Fruit fly (Drosophila melanogaster) whole organism, embryonic: ENCODE measurements around the gene CG33702.

Experiments
- CG10147 ChIP-seq: fragments of 200-800 bp; sonication (Bioruptor generic); optimal IDR thresholded peaks from 2 replicates; lab custom pipeline; 2019; ENCODE audit warnings: missing biosample characterization, mild to moderate bottlenecking, missing genetic modification characterization, moderate library complexity
- CG10274 ChIP-seq: fragments of 200-800 bp; sonication (Bioruptor generic); optimal IDR thresholded peaks from 3 replicates; lab custom pipeline; 2017; ENCODE audit warnings: missing biosample characterization, mild to moderate bottlenecking, missing genetic modification characterization
- CG13894 ChIP-seq: fragments of 200-800 bp; sonication (Bioruptor generic); optimal IDR thresholded peaks from 3 replicates; lab custom pipeline; 2018; ENCODE audit warnings: missing biosample characterization, mild to moderate bottlenecking, missing genetic modification characterization, moderate library complexity
- CG16815 ChIP-seq: fragments of 200-800 bp; sonication (Bioruptor generic); optimal IDR thresholded peaks from 3 replicates; lab custom pipeline; 2017; ENCODE audit warnings: missing biosample characterization, mild to moderate bottlenecking, missing genetic modification characterization
- CG17328 ChIP-seq: fragments of 200-800 bp; sonication (Bioruptor generic); IDR thresholded peaks from 2 replicates; pipeline ENCODE4 v1.3.6; 2022; ENCODE audit warnings: missing biosample characterization, missing genetic modification characterization
- CG17568 ChIP-seq: fragments of 200-800 bp; sonication (Bioruptor generic); optimal IDR thresholded peaks from 2 replicates; lab custom pipeline; 2018; ENCODE audit warnings: missing biosample characterization, mild to moderate bottlenecking, missing genetic modification characterization, moderate library complexity
- CG18011 ChIP-seq: fragments of 200-800 bp; sonication (Bioruptor generic); optimal IDR thresholded peaks from 2 replicates; lab custom pipeline; 2017; ENCODE audit warnings: missing biosample characterization, missing genetic modification characterization, mild to moderate bottlenecking, moderate library complexity, missing genotype
- CG18619 ChIP-seq: fragments of 200-800 bp; sonication (Bioruptor generic); optimal IDR thresholded peaks from 3 replicates; lab custom pipeline; 2017; ENCODE audit warnings: missing biosample characterization, mild to moderate bottlenecking, missing genetic modification characterization
- CG2712 ChIP-seq: fragments of 200-800 bp; optimal IDR thresholded peaks from 3 replicates; lab custom pipeline; 2019; ENCODE audit warnings: missing biosample characterization, mild to moderate bottlenecking, missing genetic modification characterization, moderate library complexity
- CG30020 ChIP-seq: fragments of 200-800 bp; optimal IDR thresholded peaks from 2 replicates; lab custom pipeline; 2019; ENCODE audit warnings: missing biosample characterization, mild to moderate bottlenecking, missing genetic modification characterization, moderate library complexity
- CG30403 ChIP-seq: fragments of 200-800 bp; sonication (Bioruptor generic); optimal IDR thresholded peaks from 3 replicates; lab custom pipeline; 2016; ENCODE audit warnings: missing biosample characterization, missing genetic modification characterization
- CG31224 ChIP-seq: fragments of 200-800 bp; sonication (Bioruptor generic); IDR thresholded peaks from 2 replicates; pipeline ENCODE4 v1.3.6; 2022; ENCODE audit warnings: missing biosample characterization, missing genetic modification characterization
- CG33557 ChIP-seq: fragments of 200-800 bp; sonication (Bioruptor generic); optimal IDR thresholded peaks from 2 replicates; lab custom pipeline; 2019; ENCODE audit warnings: missing biosample characterization, mild to moderate bottlenecking, missing genetic modification characterization, moderate library complexity
- CG3838 ChIP-seq: fragments of 200-800 bp; sonication (Bioruptor generic); optimal IDR thresholded peaks from 3 replicates; lab custom pipeline; 2016; ENCODE audit warnings: missing biosample characterization, missing genetic modification characterization
- CG3995 ChIP-seq: fragments of 200-800 bp; sonication (Bioruptor generic); optimal IDR thresholded peaks from 3 replicates; lab custom pipeline; 2016; ENCODE audit warnings: missing biosample characterization, missing genetic modification characterization
- CG4820 ChIP-seq: fragments of 200-800 bp; sonication (Bioruptor generic); optimal IDR thresholded peaks from 3 replicates; lab custom pipeline; 2016; ENCODE audit warnings: missing biosample characterization, missing genetic modification characterization
- CG5180 ChIP-seq: fragments of 200-800 bp; sonication (Bioruptor generic); optimal IDR thresholded peaks from 3 replicates; lab custom pipeline; 2017; ENCODE audit warnings: missing biosample characterization, missing genetic modification characterization, mild to moderate bottlenecking, moderate library complexity, missing genetic modification reagents
- CG6689 ChIP-seq: fragments of 200-800 bp; sonication (Bioruptor generic); IDR thresholded peaks from 2 replicates; pipeline ENCODE4 v1.3.6; 2022; ENCODE audit warnings: missing biosample characterization, missing genetic modification characterization
- CG7745 ChIP-seq: fragments of 200-800 bp; sonication (Bioruptor generic); optimal IDR thresholded peaks from 2 replicates; lab custom pipeline; 2018; ENCODE audit warnings: missing biosample characterization, mild to moderate bottlenecking, missing genetic modification characterization, moderate library complexity
- CG7786 ChIP-seq: fragments of 200-800 bp; sonication (Bioruptor generic); optimal IDR thresholded peaks from 2 replicates; lab custom pipeline; 2016; ENCODE audit warnings: missing biosample characterization, missing genetic modification characterization
- CG8388 ChIP-seq: fragments of 200-800 bp; sonication (Bioruptor generic); optimal IDR thresholded peaks from 2 replicates; lab custom pipeline; 2019; ENCODE audit warnings: missing biosample characterization, mild to moderate bottlenecking, missing genetic modification characterization, moderate library complexity
- D ChIP-seq, 2 experiments: fragments of 200-800 bp in 1 of 2; fragments of >200 bp in 1 of 2; sonication (Bioruptor generic) in 1 of 2; optimal IDR thresholded peaks; 2 replicates in 1 of 2; 3 replicates in 1 of 2; lab custom pipeline; 2017; ENCODE audit warnings: mild to moderate bottlenecking in 1 of 2, missing biosample characterization in 1 of 2, missing genetic modification characterization in 1 of 2, missing genetic modification reagents in 1 of 2
- D19A ChIP-seq: fragments of 200-800 bp; optimal IDR thresholded peaks from 3 replicates; lab custom pipeline; 2019; ENCODE audit warnings: missing biosample characterization, mild to moderate bottlenecking, missing genetic modification characterization, moderate library complexity
- Lim3 ChIP-seq: fragments of 200-800 bp; sonication (Bioruptor generic); IDR thresholded peaks from 2 replicates; pipeline ENCODE4 v1.3.6; 2022; ENCODE audit warnings: missing biosample characterization, missing genetic modification characterization
- Nf-YC ChIP-seq: fragments of 200-800 bp; optimal IDR thresholded peaks from 3 replicates; lab custom pipeline; 2019; ENCODE audit warnings: missing biosample characterization, mild to moderate bottlenecking, missing genetic modification characterization, moderate library complexity
- Opbp ChIP-seq: fragments of 200-800 bp; sonication (Bioruptor generic); IDR thresholded peaks from 3 replicates; pipeline ENCODE4 v1.3.6; 2022; ENCODE audit warnings: missing biosample characterization, missing genetic modification characterization; ENCODE audit not compliant: partially characterized antibody
- Sox102F ChIP-seq: fragments of 200-800 bp; sonication (Bioruptor generic); optimal IDR thresholded peaks from 2 replicates; lab custom pipeline; 2018; ENCODE audit warnings: missing biosample characterization, mild to moderate bottlenecking, missing genetic modification characterization, moderate library complexity
- Spps ChIP-seq: fragments of 200-800 bp; sonication (Bioruptor generic); optimal IDR thresholded peaks from 2 replicates; lab custom pipeline; 2018; ENCODE audit warnings: missing biosample characterization, mild to moderate bottlenecking, missing genetic modification characterization
- aop ChIP-seq: fragments of 200-800 bp; sonication (Bioruptor generic); IDR thresholded peaks from 2 replicates; pipeline ENCODE4 v1.3.6; 2022; ENCODE audit warnings: missing biosample characterization, missing genetic modification characterization
- ap ChIP-seq: fragments of 200-800 bp; sonication (Bioruptor generic); IDR thresholded peaks from 2 replicates; pipeline ENCODE4 v1.3.6; 2022; ENCODE audit warnings: missing biosample characterization, missing genetic modification characterization
- caup ChIP-seq: fragments of 200-800 bp; sonication (Bioruptor generic); optimal IDR thresholded peaks from 3 replicates; lab custom pipeline; 2017; ENCODE audit warnings: missing biosample characterization, mild to moderate bottlenecking, missing genetic modification characterization, moderate library complexity; ENCODE audit not compliant: severe bottlenecking
- da ChIP-seq: fragments of 200-800 bp; sonication (Bioruptor generic); optimal IDR thresholded peaks from 2 replicates; lab custom pipeline; 2016; ENCODE audit warnings: missing biosample characterization, missing genetic modification characterization
- en ChIP-seq: fragments of 200-800 bp; sonication (Bioruptor generic); optimal IDR thresholded peaks from 2 replicates; lab custom pipeline; 2016; ENCODE audit warnings: missing biosample characterization, missing genetic modification characterization
- ewg ChIP-seq: fragments of 200-800 bp; sonication (Bioruptor generic); optimal IDR thresholded peaks from 3 replicates; lab custom pipeline; 2017; ENCODE audit warnings: mild to moderate bottlenecking, missing biosample characterization, missing genetic modification reagents, missing genetic modification characterization
- gfzf ChIP-seq: fragments of 200-800 bp; sonication (Bioruptor generic); optimal IDR thresholded peaks from 2 replicates; lab custom pipeline; 2016; ENCODE audit warnings: missing biosample characterization, mild to moderate bottlenecking, missing genetic modification characterization, moderate library complexity
- grau ChIP-seq: fragments of 200-800 bp; optimal IDR thresholded peaks from 3 replicates; lab custom pipeline; 2019; ENCODE audit warnings: missing biosample characterization, mild to moderate bottlenecking, missing genetic modification characterization, moderate library complexity
- hkb ChIP-seq, 2 experiments: fragments of 200-800 bp in 1 of 2; fragments of >200 bp in 1 of 2; sonication (Bioruptor generic) in 1 of 2; IDR thresholded peaks in 1 of 2; optimal IDR thresholded peaks in 1 of 2; 2 replicates each; pipeline versions ENCODE4 v1.3.6 to Lab custom; 2017 to 2022; ENCODE audit warnings: missing biosample characterization in 1 of 2, missing genetic modification characterization in 1 of 2
- jumu ChIP-seq: fragments of 200-800 bp; sonication (Bioruptor generic); optimal IDR thresholded peaks from 3 replicates; lab custom pipeline; 2016; ENCODE audit warnings: missing biosample characterization, missing genetic modification characterization
- kah ChIP-seq: fragments of 200-800 bp; sonication (Bioruptor generic); optimal IDR thresholded peaks from 2 replicates; lab custom pipeline; 2018; ENCODE audit warnings: missing biosample characterization, mild to moderate bottlenecking, missing genetic modification characterization
- row ChIP-seq: fragments of 200-800 bp; sonication (Bioruptor generic); IDR thresholded peaks from 3 replicates; pipeline ENCODE4 v1.3.6; 2022; ENCODE audit warnings: missing biosample characterization, missing genetic modification characterization
- sima ChIP-seq: fragments of 200-800 bp; sonication (Bioruptor generic); optimal IDR thresholded peaks from 2 replicates; lab custom pipeline; 2016; ENCODE audit warnings: missing biosample characterization, missing genetic modification characterization
- sob ChIP-seq: fragments of 200-800 bp; sonication (Bioruptor generic); IDR thresholded peaks from 2 replicates; pipeline ENCODE4 v1.3.6; 2022; ENCODE audit warnings: missing biosample characterization, missing genetic modification characterization
- stc ChIP-seq: fragments of 200-800 bp; sonication (Bioruptor generic); IDR thresholded peaks from 2 replicates; pipeline ENCODE4 v1.3.6; 2022; ENCODE audit warnings: missing biosample characterization, missing genetic modification characterization
- tap ChIP-seq: fragments of 200-800 bp; optimal IDR thresholded peaks from 3 replicates; lab custom pipeline; 2019; ENCODE audit warnings: missing biosample characterization, mild to moderate bottlenecking, missing genetic modification characterization, moderate library complexity
- tgo ChIP-seq: fragments of 200-800 bp; sonication (Bioruptor generic); IDR thresholded peaks from 3 replicates; pipeline ENCODE4 v1.3.6; 2022; ENCODE audit warnings: missing biosample characterization, missing genetic modification characterization
- tna ChIP-seq: fragments of 200-800 bp; sonication (Bioruptor generic); IDR thresholded peaks from 2 replicates; pipeline ENCODE4 v1.3.6; 2022; ENCODE audit warnings: missing biosample characterization, missing genetic modification characterization; ENCODE audit not compliant: partially characterized antibody
- ttk ChIP-seq: fragments of 200-800 bp; sonication (Bioruptor generic); IDR thresholded peaks from 2 replicates; pipeline ENCODE4 v2.1.2; 2022; ENCODE audit warnings: missing biosample characterization, missing genetic modification characterization
- z ChIP-seq: fragments of 200-800 bp; sonication (Bioruptor generic); IDR thresholded peaks from 3 replicates; pipeline ENCODE4 v1.3.6; 2022; ENCODE audit warnings: missing biosample characterization, missing genetic modification characterization
- zfh2 ChIP-seq: fragments of 200-800 bp; sonication (Bioruptor generic); optimal IDR thresholded peaks from 2 replicates; lab custom pipeline; 2016; ENCODE audit warnings: missing biosample characterization, missing genetic modification characterization

CG33702 gene

DNA sequence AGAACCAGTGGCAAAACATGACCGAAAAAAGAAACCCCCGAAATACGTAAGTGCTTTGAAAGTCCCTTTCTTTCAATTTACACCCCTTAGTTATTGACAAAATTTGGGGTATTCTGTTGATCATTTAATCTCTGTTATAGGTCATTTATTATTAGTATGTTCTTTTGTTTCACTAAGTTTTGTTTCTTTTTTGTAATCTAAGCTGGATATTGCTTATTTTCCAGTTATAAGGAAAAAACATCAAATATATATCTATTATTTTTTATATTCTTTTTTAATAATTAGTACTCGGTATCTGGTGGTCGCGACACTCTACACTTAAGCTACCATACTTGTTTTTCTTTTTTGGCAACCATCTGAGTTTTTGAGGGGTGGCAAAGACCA lies 4.6 kb downstream of the CG33702 start (continued):
- peak; percentile 34 for TF ChIP-seq Nf-YC (tag; lab: Kevin White, UChicago)
- TF ChIP-seq tna: no peak
- no peak for TF ChIP-seq gfzf (GFP tag; lab: Kevin White, UChicago)
- TF ChIP-seq ap (GFP tag; lab: Robert Waterston, UW): no peak
- TF ChIP-seq kah (GFP tag; lab: Kevin White, UChicago): no peak
- 0 out of 2 replicates have a peak, but pooled peaks have one; percentile 21 for TF ChIP-seq stc
- TF ChIP-seq Spps: peak; percentile 38
- peak; percentile 19 for TF ChIP-seq CG10147 (GFP tag; lab: Kevin White, UChicago)
- TF ChIP-seq row (GFP tag; lab: Robert Waterston, UW): peak; percentile 90
- TF ChIP-seq da (GFP tag; lab: Kevin White, UChicago): no peak
- TF ChIP-seq Lim3: no peak
- TF ChIP-seq CG17568 (GFP tag; lab: Kevin White, UChicago): no peak
- TF ChIP-seq Opbp (GFP tag; lab: Robert Waterston, UW): no peak
- TF ChIP-seq Sox102F (GFP tag; lab: Kevin White, UChicago): peak; percentile 69
- TF ChIP-seq ttk (GFP tag; lab: Robert Waterston, UW): peak; percentile 57; the same call in 1 of the 2 replicates
- no peak for TF ChIP-seq CG7786 (GFP tag; lab: Kevin White, UChicago)
- no peak for TF ChIP-seq CG31224 (GFP tag; lab: Robert Waterston, UW)
- peak; percentile 84 for TF ChIP-seq CG2712 (tag; lab: Kevin White, UChicago)
- peak; percentile 8 for TF ChIP-seq CG30020
- TF ChIP-seq CG10274 (GFP tag; lab: Kevin White, UChicago): no peak
- no peak for TF ChIP-seq aop (GFP tag; lab: Robert Waterston, UW)
- peak; percentile 51 for TF ChIP-seq CG6689 (GFP tag; lab: Robert Waterston, UW)
- no peak for TF ChIP-seq hkb (optimal IDR thresholded peaks at IDR 0.05; lab: Kevin White, UChicago)
- TF ChIP-seq hkb (GFP tag; IDR thresholded peaks at IDR 0.05; lab: Robert Waterston, UW): peak; percentile 54
- TF ChIP-seq CG3995 (GFP tag; lab: Kevin White, UChicago): no peak
- TF ChIP-seq caup (GFP tag; lab: Kevin White, UChicago): peak; percentile 43
- peak; percentile 65 for TF ChIP-seq tap
- TF ChIP-seq CG30403 (GFP tag; lab: Kevin White, UChicago): peak; percentile 22
- TF ChIP-seq CG5180 (GFP tag; lab: Kevin White, UChicago): peak; percentile 13
- no peak for TF ChIP-seq CG4820 (GFP tag; lab: Kevin White, UChicago)
- TF ChIP-seq CG7745 (tag; lab: Kevin White, UChicago): peak; percentile 39
- no peak for TF ChIP-seq z (GFP tag; lab: Robert Waterston, UW)
- 0 out of 2 replicates have a peak, but pooled peaks have one; percentile 21 for TF ChIP-seq sob (GFP tag; lab: Robert Waterston, UW)
- TF ChIP-seq jumu (GFP tag; lab: Kevin White, UChicago): no peak
- peak; percentile 30 for TF ChIP-seq CG16815 (GFP tag; lab: Kevin White, UChicago)
- no peak for TF ChIP-seq CG18011
- TF ChIP-seq en (GFP tag; lab: Kevin White, UChicago): no peak
- TF ChIP-seq tgo (GFP tag; lab: Robert Waterston, UW): peak; percentile 32; the same call in 1 of the 3 replicates
- peak; percentile 80 for TF ChIP-seq D19A (tag; lab: Kevin White, UChicago)
- TF ChIP-seq grau: peak; percentile 61
- no peak for TF ChIP-seq CG13894 (tag; lab: Kevin White, UChicago)
- no peak for TF ChIP-seq CG3838 (GFP tag; lab: Kevin White, UChicago)
- TF ChIP-seq ewg (GFP tag; lab: Kevin White, UChicago): peak; percentile 2
- peak; percentile 2 for TF ChIP-seq zfh2 (GFP tag; lab: Kevin White, UChicago)
- TF ChIP-seq CG17328 (GFP tag; lab: Robert Waterston, UW): peak; percentile 61
- TF ChIP-seq D (optimal IDR thresholded peaks at IDR 0.05; lab: Kevin White, UChicago): no peak
- TF ChIP-seq D (GFP tag; optimal IDR thresholded peaks at IDR 0.05; lab: Kevin White, UChicago): peak; percentile 53
- TF ChIP-seq CG18619: peak; percentile 30
- peak; percentile 72 for TF ChIP-seq CG8388 (GFP tag; lab: Kevin White, UChicago)
- peak; percentile 51 for TF ChIP-seq CG33557 (GFP tag; lab: Kevin White, UChicago)
- no peak for TF ChIP-seq sima (GFP tag; lab: Kevin White, UChicago)
